Fruit fly (Drosophila melanogaster) whole organism: ENCODE results near the gene Ir68b.

Source experiments
- CG8478 ChIP-seq: fragments of >200 bp; optimal IDR thresholded peaks from 2 replicates; lab custom pipeline; 2018; ENCODE audit warnings: inconsistent platforms
- pan ChIP-seq: fragments of >200 bp; optimal IDR thresholded peaks from 2 replicates; lab custom pipeline; 2017
- usp ChIP-seq: fragments of >200 bp; optimal IDR thresholded peaks from 2 replicates; lab custom pipeline; 2017; ENCODE audit warnings: missing biosample characterization, missing genetic modification characterization, mixed read lengths

DNA sequence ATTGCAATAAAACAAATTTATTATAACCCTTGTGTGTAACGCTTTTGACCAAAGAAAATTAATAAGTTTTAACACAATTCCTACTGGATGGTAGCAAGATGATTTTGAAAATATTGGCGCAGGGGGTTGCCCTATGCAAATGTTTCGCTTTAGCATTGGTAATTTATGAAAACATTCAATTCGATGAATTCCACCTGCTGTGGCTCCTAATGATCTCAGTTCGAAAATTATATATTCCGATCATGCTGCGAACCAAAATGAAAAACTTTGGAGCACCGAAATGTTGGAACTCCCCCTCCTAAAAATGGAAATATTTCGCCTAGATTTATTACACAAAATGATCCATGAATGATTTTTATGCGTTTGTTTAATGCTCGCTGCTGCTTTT is 41.5 kb downstream of the Ir68b start:
- TF ChIP-seq pan (lab: Kevin White, UChicago): no peak
- TF ChIP-seq CG8478 (lab: Kevin White, UChicago): no peak
- no peak for TF ChIP-seq usp (GFP tag; lab: Kevin White, UChicago)
